Worm (Caenorhabditis elegans) whole organism, late embryonic: ENCODE measurements around the gene M02F4.1.

Source experiments
- C38D4.7 ChIP-seq: fragments of 200-800 bp; sonication (Bioruptor generic); optimal IDR thresholded peaks from 2 replicates; lab custom pipeline; 2018; ENCODE audit warnings: mild to moderate bottlenecking, missing genetic modification characterization, moderate library complexity, missing compliant biosample characterization
- K02D7.2 ChIP-seq: sonication (generic microtip); optimal IDR thresholded peaks from 2 replicates; lab custom pipeline; 2017; ENCODE audit warnings: mild to moderate bottlenecking, missing genetic modification characterization, missing compliant biosample characterization
- T23F11.4 ChIP-seq: fragments of 200-800 bp; sonication (Bioruptor generic); optimal IDR thresholded peaks from 2 replicates; lab custom pipeline; 2018; ENCODE audit warnings: mild to moderate bottlenecking, missing genetic modification characterization, missing compliant biosample characterization
- ahr-1 ChIP-seq: sonication (generic microtip); optimal IDR thresholded peaks from 2 replicates; lab custom pipeline; 2016; ENCODE audit warnings: missing genetic modification characterization, missing compliant biosample characterization
- ama-1 ChIP-seq: fragments of 150-350 bp; optimal IDR thresholded peaks from 2 replicates; lab custom pipeline; 2014
- ceh-14 ChIP-seq: sonication (generic microtip); optimal IDR thresholded peaks from 2 replicates; lab custom pipeline; 2016; ENCODE audit warnings: missing genotype, missing genetic modification characterization, missing compliant biosample characterization
- ceh-22 ChIP-seq: sonication (generic microtip); optimal IDR thresholded peaks from 2 replicates; lab custom pipeline; 2017; ENCODE audit warnings: missing biosample characterization, missing genetic modification characterization
- ceh-30 ChIP-seq: fragments of 150-350 bp; optimal IDR thresholded peaks from 2 replicates; lab custom pipeline; 2014; ENCODE audit warnings: missing biosample characterization, missing genetic modification characterization
- ceh-31 ChIP-seq: sonication (generic microtip); optimal IDR thresholded peaks from 2 replicates; lab custom pipeline; 2016; ENCODE audit warnings: missing genetic modification characterization, missing compliant biosample characterization
- ceh-9 ChIP-seq: sonication (generic microtip); optimal IDR thresholded peaks from 2 replicates; lab custom pipeline; 2016; ENCODE audit warnings: mild to moderate bottlenecking, missing genetic modification characterization, inconsistent platforms, missing compliant biosample characterization
- dmd-4 ChIP-seq: sonication (generic microtip); optimal IDR thresholded peaks from 2 replicates; lab custom pipeline; 2016; ENCODE audit warnings: borderline replicate concordance, missing genetic modification characterization, missing compliant biosample characterization
- elt-4 ChIP-seq: sonication (generic microtip); optimal IDR thresholded peaks from 2 replicates; lab custom pipeline; 2016; ENCODE audit warnings: missing genetic modification characterization, missing compliant biosample characterization
- fkh-6 ChIP-seq: sonication (generic microtip); optimal IDR thresholded peaks from 2 replicates; lab custom pipeline; 2016; ENCODE audit warnings: missing genetic modification characterization, missing compliant biosample characterization
- hlh-13 ChIP-seq: fragments of 200-800 bp; sonication (Bioruptor generic); optimal IDR thresholded peaks from 2 replicates; lab custom pipeline; 2018; ENCODE audit warnings: mild to moderate bottlenecking, missing genetic modification characterization, missing compliant biosample characterization
- hlh-30 ChIP-seq: sonication (generic microtip); optimal IDR thresholded peaks from 2 replicates; lab custom pipeline; 2017; ENCODE audit warnings: antibody characterized with exemption, missing genetic modification characterization, missing compliant biosample characterization; ENCODE audit not compliant: insufficient read depth
- nfya-1 ChIP-seq: sonication (generic microtip); optimal IDR thresholded peaks from 2 replicates; lab custom pipeline; 2017; ENCODE audit warnings: missing genetic modification characterization, mild to moderate bottlenecking, missing compliant biosample characterization, antibody characterized with exemption, moderate library complexity
- nhr-11 ChIP-seq: fragments of 150-350 bp; optimal IDR thresholded peaks from 2 replicates; lab custom pipeline; 2014; ENCODE audit warnings: missing biosample characterization, missing genetic modification characterization
- pag-3 ChIP-seq: sonication (generic microtip); optimal IDR thresholded peaks from 2 replicates; lab custom pipeline; 2016; ENCODE audit warnings: missing compliant biosample characterization, missing genetic modification characterization, borderline replicate concordance
- pat-9 ChIP-seq: fragments of 200-800 bp; sonication (Bioruptor generic); optimal IDR thresholded peaks from 2 replicates; lab custom pipeline; 2018; ENCODE audit warnings: mild to moderate bottlenecking, missing genetic modification characterization, moderate library complexity, missing compliant biosample characterization
- pqm-1 ChIP-seq: sonication (generic microtip); optimal IDR thresholded peaks from 2 replicates; lab custom pipeline; 2016; ENCODE audit warnings: missing genetic modification characterization, missing compliant biosample characterization
- pros-1 ChIP-seq: fragments of 150-350 bp; optimal IDR thresholded peaks from 2 replicates; lab custom pipeline; 2014; ENCODE audit warnings: missing biosample characterization, missing genetic modification reagents, missing genetic modification characterization
- sdc-2 ChIP-seq: sonication (generic microtip); optimal IDR thresholded peaks from 2 replicates; lab custom pipeline; 2016; ENCODE audit warnings: missing genotype, missing genetic modification characterization, missing compliant biosample characterization
- tbx-2 ChIP-seq: sonication (generic microtip); optimal IDR thresholded peaks from 2 replicates; lab custom pipeline; 2016; ENCODE audit warnings: missing genetic modification characterization, missing compliant biosample characterization
- ttx-3 ChIP-seq: sonication (generic microtip); optimal IDR thresholded peaks from 2 replicates; lab custom pipeline; 2016; ENCODE audit warnings: missing genetic modification reagents, missing genetic modification characterization, missing compliant biosample characterization
- unc-3 ChIP-seq, 2 experiments: fragments of 200-800 bp in 1 of 2; sonication (Bioruptor generic) in 1 of 2; sonication (generic microtip) in 1 of 2; conservative IDR thresholded peaks in 1 of 2; optimal IDR thresholded peaks in 1 of 2; 2 replicates each; pipeline versions ENCODE4 v1.3.6 to Lab custom; 2016 to 2022; ENCODE audit warnings: missing compliant biosample characterization in 2 of 2, missing genetic modification characterization in 2 of 2, missing genetic modification reagents in 1 of 2
- unc-42 ChIP-seq: sonication (generic microtip); optimal IDR thresholded peaks from 2 replicates; lab custom pipeline; 2016; ENCODE audit warnings: missing genotype, missing genetic modification characterization, missing compliant biosample characterization
- unc-86 ChIP-seq: sonication (generic microtip); optimal IDR thresholded peaks from 2 replicates; lab custom pipeline; 2016; ENCODE audit warnings: missing genetic modification characterization, missing compliant biosample characterization

M02F4.1 gene

DNA sequence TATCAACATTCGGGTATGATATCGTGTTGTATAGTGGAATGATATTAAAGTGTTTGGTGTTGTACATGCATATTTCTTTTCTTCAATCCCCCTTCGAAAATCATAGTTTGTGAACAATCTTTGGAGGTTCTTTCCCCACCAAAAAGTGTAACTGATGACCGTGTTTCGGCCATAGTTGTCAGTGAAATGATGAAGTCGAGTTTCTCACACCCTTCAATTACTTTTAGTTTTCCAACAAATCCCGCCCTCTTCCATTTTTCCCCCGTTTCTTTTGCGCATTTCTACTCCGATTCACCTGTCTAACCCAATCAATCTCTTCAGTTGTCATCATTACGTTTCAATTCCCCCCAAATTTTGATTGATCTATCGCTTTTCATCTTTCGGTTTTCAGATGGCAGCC is 3.8 kb downstream of the M02F4.1 start:
- TF ChIP-seq dmd-4 (no peak), hlh-30 (tag; lab: Kevin White, UChicago) (no peak), nfya-1 (tag; lab: Kevin White, UChicago) (no peak), ahr-1 (tag; lab: Kevin White, UChicago) (no peak), pag-3 (no peak), fkh-6 (tag; lab: Kevin White, UChicago) (no peak)

ce11 chrX:3024637-3025113 is 4.3 kb downstream of the M02F4.1 start, which contains the start of gene aqp-7:
Gene aqp-7 (plus strand): TSS chrX:3025063.
- TF ChIP-seq C38D4.7 (GFP tag; lab: Kevin White, UChicago) (no peak), hlh-30 (tag; lab: Kevin White, UChicago) (no peak), tbx-2 (tag; lab: Kevin White, UChicago) (no peak), hlh-13 (no peak), pros-1 (tag; lab: Kevin White, UChicago) (no peak), sdc-2 (tag; lab: Kevin White, UChicago) (no peak), ceh-30 (tag; lab: Kevin White, UChicago) (no peak), ttx-3 (tag; lab: Kevin White, UChicago) (no peak), unc-86 (tag; lab: Kevin White, UChicago) (no peak), nfya-1 (tag; lab: Kevin White, UChicago) (no peak), dmd-4 (no peak), pqm-1 (tag; lab: Kevin White, UChicago) (no peak), elt-4 (tag; lab: Kevin White, UChicago) (no peak), ceh-14 (tag; lab: Kevin White, UChicago) (no peak)
- TF ChIP-seq, all 69 proteins: peak for 0

ce11 chrX:3023552-3024183 is 5.3 kb downstream of the M02F4.1 start:
- TF ChIP-seq ama-1 (no peak), unc-42 (tag; lab: Kevin White, UChicago) (peak; percentile 69), T23F11.4 (GFP tag; lab: Kevin White, UChicago) (no peak), unc-3 (GFP tag; conservative IDR thresholded peaks at IDR 0.05; lab: Robert Waterston, UW) (no peak), unc-3 (tag; optimal IDR thresholded peaks at IDR 0.05; lab: Kevin White, UChicago) (no peak)

DNA sequence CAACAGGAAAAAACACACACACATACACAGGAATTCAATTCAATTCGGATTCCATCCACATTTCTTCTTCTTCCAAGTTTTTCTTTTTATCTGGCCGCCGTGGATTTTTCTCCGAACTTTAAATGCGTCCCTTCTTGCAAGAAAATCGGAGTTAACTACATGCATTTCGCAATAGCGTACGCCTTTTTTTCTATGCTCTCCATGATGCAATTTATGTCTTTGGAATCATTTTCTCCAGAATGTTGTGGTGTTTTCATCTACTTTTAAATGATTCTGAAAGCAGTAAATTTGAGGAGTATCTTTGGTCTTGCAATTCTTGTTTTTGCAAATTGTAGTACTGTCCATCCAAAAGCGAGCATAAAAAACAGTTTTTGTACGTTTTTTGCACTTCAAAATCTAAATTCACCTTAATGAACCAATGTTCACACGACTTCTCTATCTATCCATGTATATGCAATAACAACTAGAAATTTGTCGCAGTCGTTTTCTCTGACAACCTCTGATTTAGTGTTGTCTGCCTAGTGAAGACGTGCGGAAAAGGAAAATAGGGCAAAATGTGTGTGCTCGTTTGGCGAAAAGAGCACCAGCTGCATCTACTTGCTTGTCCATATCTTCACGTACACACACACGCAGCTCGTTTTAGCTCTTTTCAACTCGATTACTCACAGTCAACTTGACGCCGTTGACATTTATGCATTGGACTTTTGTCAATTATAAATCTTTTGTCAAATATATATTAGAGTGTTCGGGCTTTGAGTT is 6.4 kb downstream of the M02F4.1 start:
- no peak for TF ChIP-seq pat-9
- TF ChIP-seq unc-42 (tag; lab: Kevin White, UChicago), result peak; percentile 52

- no peak for TF ChIP-seq ceh-9
- no peak for TF ChIP-seq K02D7.2 (tag; lab: Kevin White, UChicago)
- TF ChIP-seq ceh-22 (tag; lab: Kevin White, UChicago), result no peak
- TF ChIP-seq nhr-11 (tag; lab: Kevin White, UChicago), result no peak
Measured at ce11 chrX:3021466-3021865, 7.5 kb downstream of the M02F4.1 start.

- TF ChIP-seq ceh-31 (no peak), nhr-11 (tag; lab: Kevin White, UChicago) (no peak), sdc-2 (tag; lab: Kevin White, UChicago) (no peak)
- TF ChIP-seq, all 69 proteins: peak for 0
Measured at ce11 chrX:3019996-3020395, 8.9 kb downstream of the M02F4.1 start.
